Fruit fly (Drosophila melanogaster) whole organism, pupa: Measurements from ENCODE around the gene CG10864.
A peak's percentile ranks its signal among the peaks of the same experiment; 100 is the strongest.

ENCODE experiments used
- CG10348 ChIP-seq: fragments of 200-800 bp; sonication (Bioruptor generic); IDR thresholded peaks from 2 replicates; pipeline ENCODE4 v1.3.6; 2022; ENCODE audit warnings: missing biosample characterization, missing genetic modification characterization
- CG12605 ChIP-seq: fragments of 200-800 bp; sonication (Bioruptor generic); IDR thresholded peaks from 2 replicates; pipeline ENCODE4 v1.3.6; 2022; ENCODE audit warnings: missing biosample characterization, missing genetic modification characterization
- CG13204 ChIP-seq: fragments of 200-800 bp; sonication (Bioruptor generic); optimal IDR thresholded peaks from 2 replicates; lab custom pipeline; 2018; ENCODE audit warnings: missing biosample characterization, mild to moderate bottlenecking, missing genetic modification characterization, moderate library complexity
- CG14655 ChIP-seq: fragments of 200-800 bp; sonication (Bioruptor generic); optimal IDR thresholded peaks from 3 replicates; lab custom pipeline; 2017; ENCODE audit warnings: mild to moderate bottlenecking, missing biosample characterization, missing genetic modification reagents, missing genetic modification characterization
- CG15710 ChIP-seq: fragments of 200-800 bp; sonication (Bioruptor generic); optimal IDR thresholded peaks from 2 replicates; lab custom pipeline; 2018; ENCODE audit warnings: missing biosample characterization, mild to moderate bottlenecking, missing genetic modification characterization, moderate library complexity
- CG32121 ChIP-seq: fragments of 200-800 bp; sonication (Bioruptor generic); IDR thresholded peaks from 2 replicates; pipeline ENCODE4 v1.3.6; 2022; ENCODE audit warnings: missing biosample characterization, missing genetic modification characterization
- CG34367 ChIP-seq: fragments of 200-800 bp; sonication (Bioruptor generic); optimal IDR thresholded peaks from 2 replicates; lab custom pipeline; 2018; ENCODE audit warnings: missing biosample characterization, mild to moderate bottlenecking, missing genetic modification characterization
- CG4496 ChIP-seq: fragments of 200-800 bp; sonication (Bioruptor generic); IDR thresholded peaks from 3 replicates; pipeline ENCODE4 v1.3.6; 2022; ENCODE audit warnings: missing biosample characterization, missing genetic modification characterization
- CG8159 ChIP-seq: fragments of 200-800 bp; sonication (Bioruptor generic); optimal IDR thresholded peaks from 3 replicates; lab custom pipeline; 2018; ENCODE audit warnings: missing biosample characterization, mild to moderate bottlenecking, missing genetic modification characterization, moderate library complexity
- CG9948 ChIP-seq: fragments of 200-800 bp; sonication (Bioruptor generic); optimal IDR thresholded peaks from 2 replicates; lab custom pipeline; 2018; ENCODE audit warnings: missing biosample characterization, mild to moderate bottlenecking, missing genetic modification characterization, moderate library complexity
- Ets98B ChIP-seq: fragments of 200-800 bp; sonication (Bioruptor generic); IDR thresholded peaks from 2 replicates; pipeline ENCODE4 v1.3.6; 2022; ENCODE audit warnings: missing biosample characterization, missing genetic modification characterization
- Pif1B ChIP-seq: fragments of 200-800 bp; sonication (Bioruptor generic); optimal IDR thresholded peaks from 3 replicates; lab custom pipeline; 2016; ENCODE audit warnings: missing biosample characterization, missing genetic modification characterization
- Snoo ChIP-seq: fragments of 200-800 bp; sonication (Bioruptor generic); optimal IDR thresholded peaks from 3 replicates; lab custom pipeline; 2017; ENCODE audit warnings: missing biosample characterization, mild to moderate bottlenecking, missing genetic modification characterization, inconsistent platforms
- gl ChIP-seq: fragments of 200-800 bp; sonication (Bioruptor generic); optimal IDR thresholded peaks from 2 replicates; lab custom pipeline; 2018; ENCODE audit warnings: missing biosample characterization, mild to moderate bottlenecking, missing genetic modification characterization

- no peak for TF ChIP-seq CG34367 (tag; lab: Kevin White, UChicago)
- TF ChIP-seq Snoo (tag; lab: Kevin White, UChicago) = no peak
- TF ChIP-seq CG15710 (tag; lab: Kevin White, UChicago) = no peak
- no peak for TF ChIP-seq CG32121 (GFP tag; lab: Robert Waterston, UW)
- TF ChIP-seq CG4496 (GFP tag; lab: Robert Waterston, UW) = no peak
- TF ChIP-seq CG14655 (GFP tag; lab: Kevin White, UChicago) = no peak
- TF ChIP-seq CG8159 = no peak
- TF ChIP-seq CG10348 (GFP tag; lab: Robert Waterston, UW) = no peak
- TF ChIP-seq gl = peak; percentile 2
- TF ChIP-seq CG13204 (GFP tag; lab: Kevin White, UChicago) = no peak
- no peak for TF ChIP-seq CG9948 (tag; lab: Kevin White, UChicago)
- no peak for TF ChIP-seq Ets98B (GFP tag; lab: Robert Waterston, UW)
- no peak for TF ChIP-seq Pif1B (GFP tag; lab: Kevin White, UChicago)
- no peak for TF ChIP-seq CG12605
Observed at dm6 chr3R:18372688-18373304, 38.6 kb downstream of the CG10864 start, which contains the start of gene gl.
